Fruit fly (Drosophila melanogaster) whole organism, embryonic: ENCODE measurements around the gene FBXO11.

Experiments
- Aef1 ChIP-seq: fragments of 200-800 bp; sonication (Bioruptor generic); IDR thresholded peaks from 3 replicates; pipeline ENCODE4 v1.3.6; 2022; ENCODE audit warnings: missing biosample characterization, missing genetic modification characterization
- Atf-2 ChIP-seq: fragments of 200-800 bp; sonication (Bioruptor generic); optimal IDR thresholded peaks from 2 replicates; lab custom pipeline; 2016; ENCODE audit warnings: missing biosample characterization, missing genetic modification characterization
- CG10274 ChIP-seq: fragments of 200-800 bp; sonication (Bioruptor generic); optimal IDR thresholded peaks from 3 replicates; lab custom pipeline; 2017; ENCODE audit warnings: missing biosample characterization, mild to moderate bottlenecking, missing genetic modification characterization
- CG12219 ChIP-seq: fragments of 200-800 bp; sonication (Bioruptor generic); optimal IDR thresholded peaks from 3 replicates; lab custom pipeline; 2018; ENCODE audit warnings: missing biosample characterization, mild to moderate bottlenecking, missing genetic modification characterization
- CG12744 ChIP-seq: fragments of 200-800 bp; sonication (Bioruptor generic); optimal IDR thresholded peaks from 2 replicates; lab custom pipeline; 2016; ENCODE audit warnings: missing biosample characterization, missing genetic modification characterization
- CG15479 ChIP-seq: fragments of 200-800 bp; sonication (Bioruptor generic); optimal IDR thresholded peaks from 3 replicates; lab custom pipeline; 2019; ENCODE audit warnings: missing biosample characterization, mild to moderate bottlenecking, missing genetic modification characterization, moderate library complexity
- CG1647 ChIP-seq: fragments of 200-800 bp; sonication (Bioruptor generic); optimal IDR thresholded peaks from 3 replicates; lab custom pipeline; 2016; ENCODE audit warnings: missing biosample characterization, missing genetic modification characterization
- CG17361 ChIP-seq: fragments of 200-800 bp; sonication (Bioruptor generic); IDR thresholded peaks from 3 replicates; pipeline ENCODE4 v1.3.6; 2022; ENCODE audit warnings: missing biosample characterization, missing genetic modification characterization
- CG18619 ChIP-seq: fragments of 200-800 bp; sonication (Bioruptor generic); optimal IDR thresholded peaks from 3 replicates; lab custom pipeline; 2017; ENCODE audit warnings: missing biosample characterization, mild to moderate bottlenecking, missing genetic modification characterization
- CG30431 ChIP-seq: fragments of 200-800 bp; sonication (Bioruptor generic); optimal IDR thresholded peaks from 2 replicates; lab custom pipeline; 2017; ENCODE audit warnings: missing biosample characterization, missing genetic modification characterization
- CG31441 ChIP-seq: fragments of 200-800 bp; sonication (Bioruptor generic); IDR thresholded peaks from 2 replicates; pipeline ENCODE4 v1.3.6; 2022; ENCODE audit warnings: missing biosample characterization, missing genetic modification characterization
- CG32767 ChIP-seq: fragments of 200-800 bp; sonication (Bioruptor generic); IDR thresholded peaks from 2 replicates; pipeline ENCODE4 v1.3.6; 2022; ENCODE audit warnings: missing biosample characterization, missing genetic modification characterization
- CG3281 ChIP-seq: fragments of 200-800 bp; sonication (Bioruptor generic); optimal IDR thresholded peaks from 3 replicates; lab custom pipeline; 2017; ENCODE audit warnings: missing biosample characterization, mild to moderate bottlenecking, missing genetic modification characterization
- CG33557 ChIP-seq: fragments of 200-800 bp; sonication (Bioruptor generic); optimal IDR thresholded peaks from 2 replicates; lab custom pipeline; 2019; ENCODE audit warnings: missing biosample characterization, mild to moderate bottlenecking, missing genetic modification characterization, moderate library complexity
- CG34224 ChIP-seq: fragments of 200-800 bp; sonication (Bioruptor generic); IDR thresholded peaks from 3 replicates; pipeline ENCODE4 v1.3.6; 2022; ENCODE audit warnings: missing biosample characterization, missing genetic modification characterization; ENCODE audit not compliant: partially characterized antibody
- CG34422 ChIP-seq: fragments of 200-800 bp; sonication (Bioruptor generic); IDR thresholded peaks from 3 replicates; pipeline ENCODE4 v1.3.6; 2022; ENCODE audit warnings: missing biosample characterization, missing genetic modification characterization
- CG5180 ChIP-seq: fragments of 200-800 bp; sonication (Bioruptor generic); optimal IDR thresholded peaks from 3 replicates; lab custom pipeline; 2017; ENCODE audit warnings: missing biosample characterization, missing genetic modification characterization, mild to moderate bottlenecking, moderate library complexity, missing genetic modification reagents
- CG6689 ChIP-seq: fragments of 200-800 bp; sonication (Bioruptor generic); IDR thresholded peaks from 2 replicates; pipeline ENCODE4 v1.3.6; 2022; ENCODE audit warnings: missing biosample characterization, missing genetic modification characterization
- CG7745 ChIP-seq: fragments of 200-800 bp; sonication (Bioruptor generic); optimal IDR thresholded peaks from 2 replicates; lab custom pipeline; 2018; ENCODE audit warnings: missing biosample characterization, mild to moderate bottlenecking, missing genetic modification characterization, moderate library complexity
- CG7786 ChIP-seq: fragments of 200-800 bp; sonication (Bioruptor generic); optimal IDR thresholded peaks from 2 replicates; lab custom pipeline; 2016; ENCODE audit warnings: missing biosample characterization, missing genetic modification characterization
- CG7987 ChIP-seq: fragments of 200-800 bp; sonication (Bioruptor generic); optimal IDR thresholded peaks from 2 replicates; lab custom pipeline; 2018; ENCODE audit warnings: missing biosample characterization, mild to moderate bottlenecking, missing genetic modification characterization, moderate library complexity
- CG8089 ChIP-seq: fragments of 200-800 bp; sonication (Bioruptor generic); optimal IDR thresholded peaks from 3 replicates; lab custom pipeline; 2016; ENCODE audit warnings: missing biosample characterization, missing genetic modification characterization
- Dad ChIP-seq: fragments of 200-800 bp; sonication (Bioruptor generic); optimal IDR thresholded peaks from 3 replicates; lab custom pipeline; 2016; ENCODE audit warnings: missing biosample characterization, missing genetic modification characterization
- Doc2 ChIP-seq: fragments of 200-800 bp; sonication (Bioruptor generic); IDR thresholded peaks from 2 replicates; pipeline ENCODE4 v1.3.6; 2022; ENCODE audit warnings: missing biosample characterization, missing genetic modification characterization
- ERR ChIP-seq: fragments of 200-800 bp; sonication (Bioruptor generic); optimal IDR thresholded peaks from 2 replicates; lab custom pipeline; 2016; ENCODE audit warnings: missing biosample characterization, missing genetic modification characterization
- Gsc ChIP-seq: fragments of 200-800 bp; sonication (Bioruptor generic); IDR thresholded peaks from 2 replicates; pipeline ENCODE4 v1.3.6; 2022; ENCODE audit warnings: missing biosample characterization, missing genetic modification characterization
- Lhr ChIP-seq: fragments of 200-800 bp; sonication (Bioruptor generic); optimal IDR thresholded peaks from 3 replicates; lab custom pipeline; 2017; ENCODE audit warnings: mild to moderate bottlenecking, missing biosample characterization, missing genetic modification reagents, missing genetic modification characterization
- Lim3 ChIP-seq: fragments of 200-800 bp; sonication (Bioruptor generic); IDR thresholded peaks from 2 replicates; pipeline ENCODE4 v1.3.6; 2022; ENCODE audit warnings: missing biosample characterization, missing genetic modification characterization
- NfI ChIP-seq: fragments of 200-800 bp; sonication (Bioruptor generic); optimal IDR thresholded peaks from 3 replicates; lab custom pipeline; 2018; ENCODE audit warnings: missing biosample characterization, mild to moderate bottlenecking, missing genetic modification characterization, moderate library complexity
- Spps ChIP-seq: fragments of 200-800 bp; sonication (Bioruptor generic); optimal IDR thresholded peaks from 2 replicates; lab custom pipeline; 2018; ENCODE audit warnings: missing biosample characterization, mild to moderate bottlenecking, missing genetic modification characterization
- Vsx1 ChIP-seq: fragments of 200-800 bp; sonication (Bioruptor generic); optimal IDR thresholded peaks from 2 replicates; lab custom pipeline; 2017; ENCODE audit warnings: missing biosample characterization, mild to moderate bottlenecking, missing genetic modification characterization, missing genetic modification reagents
- amos ChIP-seq: fragments of 200-800 bp; sonication (Bioruptor generic); IDR thresholded peaks from 2 replicates; pipeline ENCODE4 v1.3.6; 2022; ENCODE audit warnings: missing biosample characterization, missing genetic modification characterization; ENCODE audit not compliant: partially characterized antibody
- br ChIP-seq: fragments of >200 bp; optimal IDR thresholded peaks from 2 replicates; lab custom pipeline; 2017
- chinmo ChIP-seq: fragments of 200-800 bp; sonication (Bioruptor generic); IDR thresholded peaks from 4 replicates; pipeline ENCODE4 v1.3.6; 2022; ENCODE audit warnings: missing biosample characterization, missing genetic modification characterization; ENCODE audit not compliant: partially characterized antibody
- dati ChIP-seq: fragments of 200-800 bp; sonication (Bioruptor generic); IDR thresholded peaks from 2 replicates; pipeline ENCODE4 v1.3.6; 2022; ENCODE audit warnings: missing biosample characterization, missing genetic modification characterization
- dm ChIP-seq: fragments of 200-800 bp; sonication (Bioruptor generic); optimal IDR thresholded peaks from 3 replicates; lab custom pipeline; 2016; ENCODE audit warnings: missing biosample characterization, missing genetic modification characterization
- ftz-f1 ChIP-seq: fragments of 200-800 bp; sonication (Bioruptor generic); optimal IDR thresholded peaks from 2 replicates; lab custom pipeline; 2016; ENCODE audit warnings: missing biosample characterization, missing genetic modification characterization
- gsb-n ChIP-seq: fragments of 200-800 bp; sonication (Bioruptor generic); optimal IDR thresholded peaks from 3 replicates; lab custom pipeline; 2018; ENCODE audit warnings: missing biosample characterization, mild to moderate bottlenecking, missing genetic modification characterization
- hkb ChIP-seq, 2 experiments: fragments of 200-800 bp in 1 of 2; fragments of >200 bp in 1 of 2; sonication (Bioruptor generic) in 1 of 2; IDR thresholded peaks in 1 of 2; optimal IDR thresholded peaks in 1 of 2; 2 replicates each; pipeline versions ENCODE4 v1.3.6 to Lab custom; 2017 to 2022; ENCODE audit warnings: missing biosample characterization in 1 of 2, missing genetic modification characterization in 1 of 2
- inv ChIP-seq: fragments of 200-800 bp; sonication (Bioruptor generic); IDR thresholded peaks from 2 replicates; pipeline ENCODE4 v1.3.6; 2022; ENCODE audit warnings: missing biosample characterization, missing genetic modification characterization; ENCODE audit not compliant: partially characterized antibody
- org-1 ChIP-seq: fragments of 200-800 bp; sonication (Bioruptor generic); optimal IDR thresholded peaks from 2 replicates; lab custom pipeline; 2017; ENCODE audit warnings: missing biosample characterization, missing genetic modification characterization
- pum ChIP-seq: fragments of 200-800 bp; sonication (Bioruptor generic); optimal IDR thresholded peaks from 2 replicates; lab custom pipeline; 2016; ENCODE audit warnings: missing biosample characterization, missing genetic modification characterization
- row ChIP-seq: fragments of 200-800 bp; sonication (Bioruptor generic); IDR thresholded peaks from 3 replicates; pipeline ENCODE4 v1.3.6; 2022; ENCODE audit warnings: missing biosample characterization, missing genetic modification characterization
- sim ChIP-seq: fragments of 200-800 bp; sonication (Bioruptor generic); IDR thresholded peaks from 2 replicates; pipeline ENCODE4 v1.3.6; 2022; ENCODE audit warnings: missing biosample characterization, missing genetic modification characterization
- sr ChIP-seq: fragments of 200-800 bp; sonication (Bioruptor generic); IDR thresholded peaks from 3 replicates; pipeline ENCODE4 v1.3.6; 2022; ENCODE audit warnings: missing biosample characterization, missing genetic modification characterization
- tin ChIP-seq: fragments of 200-800 bp; sonication (Bioruptor generic); optimal IDR thresholded peaks from 3 replicates; lab custom pipeline; 2016; ENCODE audit warnings: missing biosample characterization, missing genetic modification characterization
- tx ChIP-seq: fragments of 200-800 bp; sonication (Bioruptor generic); optimal IDR thresholded peaks from 2 replicates; lab custom pipeline; 2016; ENCODE audit warnings: missing biosample characterization, missing genetic modification characterization
- zf30C ChIP-seq: fragments of 200-800 bp; sonication (Bioruptor generic); optimal IDR thresholded peaks from 3 replicates; lab custom pipeline; 2018; ENCODE audit warnings: missing biosample characterization, mild to moderate bottlenecking, missing genetic modification characterization

Gene FBXO11

dm6 chr3R:9767620-9768592 lies 41.3 kb downstream of the FBXO11 start, which contains the start of gene Naa80:
Gene Naa80, plus strand, starts transcription at chr3R:9767834.
- TF ChIP-seq CG1647 (peak; percentile 73), Aef1 (GFP tag; lab: Robert Waterston, UW) (peak; percentile 37; the same call in 1 of the 3 replicates), CG10274 (GFP tag; lab: Kevin White, UChicago) (peak; percentile 12), CG3281 (GFP tag; lab: Kevin White, UChicago) (peak; percentile 51), inv (GFP tag; lab: Robert Waterston, UW) (peak; percentile 28; the same call in 1 of the 2 replicates), Spps (tag; lab: Kevin White, UChicago) (no peak), CG5180 (GFP tag; lab: Kevin White, UChicago) (no peak), CG7745 (tag; lab: Kevin White, UChicago) (no peak), NfI (GFP tag; lab: Kevin White, UChicago) (peak; percentile 82), tin (GFP tag; lab: Kevin White, UChicago) (peak; percentile 71), CG17361 (GFP tag; lab: Robert Waterston, UW) (0 out of 3 replicates have a peak, but pooled peaks have one; percentile 10), dm (GFP tag; lab: Kevin White, UChicago) (peak; percentile 67), zf30C (GFP tag; lab: Kevin White, UChicago) (no peak), CG18619 (peak; percentile 54), CG34422 (peak; percentile 80), dati (GFP tag; lab: Robert Waterston, UW) (no peak), pum (GFP tag; lab: Kevin White, UChicago) (peak; percentile 78), amos (GFP tag; lab: Robert Waterston, UW) (peak; percentile 64), Dad (GFP tag; lab: Kevin White, UChicago) (peak; percentile 69), ftz-f1 (GFP tag; lab: Kevin White, UChicago) (peak; percentile 88), CG7987 (peak; percentile 66), hkb (optimal IDR thresholded peaks at IDR 0.05; lab: Kevin White, UChicago) (peak; percentile 81), hkb (GFP tag; IDR thresholded peaks at IDR 0.05; lab: Robert Waterston, UW) (peak; percentile 37; the same call in 1 of the 2 replicates), CG7786 (GFP tag; lab: Kevin White, UChicago) (peak; percentile 76), CG30431 (GFP tag; lab: Kevin White, UChicago) (no peak), CG8089 (GFP tag; lab: Kevin White, UChicago) (peak; percentile 16), CG31441 (GFP tag; lab: Robert Waterston, UW) (no peak; the same call in 1 of the 2 replicates), CG15479 (GFP tag; lab: Kevin White, UChicago) (no peak), Gsc (GFP tag; lab: Robert Waterston, UW) (no peak), CG34224 (peak; percentile 53; the same call in 2 of the 3 replicates), CG6689 (GFP tag; lab: Robert Waterston, UW) (no peak), ERR (GFP tag; lab: Kevin White, UChicago) (peak; percentile 82), CG12219 (GFP tag; lab: Kevin White, UChicago) (no peak), CG12744 (GFP tag; lab: Kevin White, UChicago) (peak; percentile 19), Vsx1 (GFP tag; lab: Kevin White, UChicago) (no peak), Lim3 (no peak), Lhr (GFP tag; lab: Kevin White, UChicago) (peak; percentile 16), row (peak; percentile 48; the same call in 2 of the 3 replicates), CG32767 (GFP tag; lab: Robert Waterston, UW) (0 out of 2 replicates have a peak, but pooled peaks have one; percentile 25), chinmo (GFP tag; lab: Robert Waterston, UW) (0 out of 4 replicates have a peak, but pooled peaks have one; percentile 22), br (lab: Kevin White, UChicago) (no peak), org-1 (no peak), tx (peak; percentile 69), Atf-2 (GFP tag; lab: Kevin White, UChicago) (no peak), sr (no peak), CG33557 (GFP tag; lab: Kevin White, UChicago) (no peak), gsb-n (no peak), sim (GFP tag; lab: Robert Waterston, UW) (no peak), Doc2 (GFP tag; lab: Robert Waterston, UW) (no peak)
